Worm (Caenorhabditis elegans) whole organism, L2 larva: ENCODE measurements around the gene fipr-15.

ENCODE experiments used
- ama-1 ChIP-seq: fragments of 150-350 bp; optimal IDR thresholded peaks from 2 replicates; lab custom pipeline; 2018; ENCODE audit warnings: inconsistent platforms
- ceh-82 ChIP-seq: fragments of 150-350 bp; optimal IDR thresholded peaks from 2 replicates; lab custom pipeline; 2014; ENCODE audit warnings: missing biosample characterization, missing genetic modification characterization
- elt-1 ChIP-seq: fragments of 150-350 bp; optimal IDR thresholded peaks from 2 replicates; lab custom pipeline; 2014; ENCODE audit warnings: missing biosample characterization, missing genetic modification characterization
- fos-1 ChIP-seq: fragments of 150-350 bp; optimal IDR thresholded peaks from 2 replicates; lab custom pipeline; 2014; ENCODE audit warnings: missing biosample characterization, missing genetic modification characterization
- gmeb-1 ChIP-seq: fragments of 150-350 bp; optimal IDR thresholded peaks from 2 replicates; lab custom pipeline; 2014; ENCODE audit warnings: missing biosample characterization, missing genetic modification characterization
- lin-11 ChIP-seq: fragments of 150-350 bp; sonication (generic microtip); optimal IDR thresholded peaks from 2 replicates; lab custom pipeline; 2014; ENCODE audit warnings: missing biosample characterization, missing genetic modification characterization, inconsistent platforms, mixed read lengths
- lsy-2 ChIP-seq, 2 experiments: fragments of 150-350 bp in 1 of 2; sonication (generic microtip) in 1 of 2; optimal IDR thresholded peaks; 2 replicates each; lab custom pipeline; 2014 to 2017; ENCODE audit warnings: missing biosample characterization in 2 of 2, missing genetic modification characterization in 2 of 2
- nhr-10 ChIP-seq: sonication (generic microtip); optimal IDR thresholded peaks from 2 replicates; lab custom pipeline; 2017; ENCODE audit warnings: missing biosample characterization, missing genetic modification characterization
- nhr-11 ChIP-seq: fragments of 150-350 bp; optimal IDR thresholded peaks from 2 replicates; lab custom pipeline; 2014; ENCODE audit warnings: missing biosample characterization, missing genetic modification characterization
- nhr-12 ChIP-seq: fragments of 150-350 bp; optimal IDR thresholded peaks from 2 replicates; lab custom pipeline; 2014; ENCODE audit warnings: missing biosample characterization, missing genetic modification characterization
- unc-62 ChIP-seq: fragments of 150-350 bp; optimal IDR thresholded peaks from 2 replicates; lab custom pipeline; 2014; ENCODE audit warnings: missing biosample characterization, missing genetic modification reagents, missing genetic modification characterization
- ztf-4 ChIP-seq: fragments of 150-350 bp; optimal IDR thresholded peaks from 2 replicates; lab custom pipeline; 2014; ENCODE audit warnings: missing biosample characterization, missing genetic modification characterization

DNA sequence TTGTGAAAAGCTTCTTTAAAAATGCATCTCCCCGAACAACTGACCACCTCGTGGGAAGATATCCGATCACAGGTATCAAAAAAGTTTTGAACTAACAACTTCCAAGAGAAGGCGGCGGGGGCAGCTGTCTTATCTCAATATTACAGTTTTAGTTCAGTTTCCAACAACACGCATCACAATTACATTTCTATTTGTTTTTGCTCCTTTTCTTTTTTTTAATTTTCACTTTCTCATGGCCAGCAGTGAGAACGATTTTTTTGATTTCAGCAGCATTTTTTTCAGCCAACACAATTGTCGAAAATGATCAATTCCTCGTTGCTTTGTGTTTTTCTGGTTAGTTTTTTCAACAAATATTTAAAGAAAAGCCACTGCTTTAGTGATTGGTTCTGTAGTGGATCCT is 32.7 kb downstream of the fipr-15 start, which contains the start of gene ZK593.2:
- TF ChIP-seq ceh-82 (tag; lab: Kevin White, UChicago), result no peak
- TF ChIP-seq lsy-2 (tag; optimal IDR thresholded peaks at IDR 0.05; lab: Kevin White, UChicago), result no peak
- TF ChIP-seq fos-1 (tag; lab: Kevin White, UChicago), result no peak
- TF ChIP-seq nhr-11, result no peak
- TF ChIP-seq ztf-4 (tag; lab: Kevin White, UChicago), result no peak
- TF ChIP-seq elt-1, result no peak
- TF ChIP-seq ama-1 (lab: Kevin White, UChicago), result no peak
- no peak for TF ChIP-seq nhr-10
- no peak for TF ChIP-seq unc-62 (GFP tag; lab: Kevin White, UChicago)
- no peak for TF ChIP-seq nhr-12 (tag; lab: Kevin White, UChicago)
- TF ChIP-seq gmeb-1 (tag; lab: Kevin White, UChicago), result no peak
- TF ChIP-seq lin-11 (tag; lab: Kevin White, UChicago), result no peak
